Worm (Caenorhabditis elegans) whole organism, L3 larva: ENCODE measurements around the gene rom-2.

Source experiments
- ama-1 ChIP-seq: fragments of 150-350 bp; optimal IDR thresholded peaks from 2 replicates; lab custom pipeline; 2018
- egl-27 ChIP-seq: sonication (generic microtip); optimal IDR thresholded peaks from 4 replicates; lab custom pipeline; 2017; ENCODE audit warnings: missing biosample characterization, missing genetic modification reagents, missing genetic modification characterization
- elt-1 ChIP-seq: fragments of 150-350 bp; optimal IDR thresholded peaks from 2 replicates; lab custom pipeline; 2014; ENCODE audit warnings: missing biosample characterization, missing genetic modification characterization
- elt-3 ChIP-seq, 3 experiments: fragments of 150-350 bp in 1 of 3; sonication (generic microtip) in 2 of 3; optimal IDR thresholded peaks; 2 replicates in 2 of 3; 4 replicates in 1 of 3; lab custom pipeline; 2014 to 2017; ENCODE audit warnings: missing biosample characterization in 3 of 3, missing genetic modification characterization in 3 of 3
- nhr-23 ChIP-seq: fragments of 150-350 bp; optimal IDR thresholded peaks from 2 replicates; lab custom pipeline; 2014; ENCODE audit warnings: missing biosample characterization, missing genetic modification reagents, missing genetic modification characterization
- nhr-43 ChIP-seq: sonication (generic microtip); optimal IDR thresholded peaks from 2 replicates; lab custom pipeline; 2016; ENCODE audit warnings: mild to moderate bottlenecking, missing genetic modification characterization, missing compliant biosample characterization; ENCODE audit not compliant: poor library complexity, severe bottlenecking
- pha-4 ChIP-seq: fragments of 150-350 bp; optimal IDR thresholded peaks from 2 replicates; lab custom pipeline; 2014; ENCODE audit warnings: missing biosample characterization, missing genetic modification reagents, missing genetic modification characterization
- snpc-4 ChIP-seq: fragments of 150-350 bp; optimal IDR thresholded peaks from 2 replicates; lab custom pipeline; 2014; ENCODE audit warnings: missing biosample characterization, missing genetic modification characterization
- tbx-2 ChIP-seq: sonication (generic microtip); optimal IDR thresholded peaks from 2 replicates; lab custom pipeline; 2016; ENCODE audit warnings: mild to moderate bottlenecking, missing genetic modification characterization, missing compliant biosample characterization
- unc-39 ChIP-seq: sonication (generic microtip); optimal IDR thresholded peaks from 4 replicates; lab custom pipeline; 2017; ENCODE audit warnings: missing biosample characterization, missing genetic modification characterization
- ztf-11 ChIP-seq: fragments of 150-350 bp; optimal IDR thresholded peaks from 2 replicates; lab custom pipeline; 2014; ENCODE audit warnings: missing biosample characterization, missing genetic modification characterization

ce11 chrIII:9645099-9645498, 49.6 kb upstream of the rom-2 start:
- TF ChIP-seq elt-1 (tag; lab: Kevin White, UChicago) (no peak), elt-3 (tag; optimal IDR thresholded peaks at IDR 0.05; lab: Kevin White, UChicago) (peak in 1 of 3 experiments; percentile 66), ama-1 (lab: Kevin White, UChicago) (no peak), egl-27 (no peak), ztf-11 (tag; lab: Kevin White, UChicago) (no peak), pha-4 (tag; lab: Kevin White, UChicago) (no peak), tbx-2 (tag; lab: Kevin White, UChicago) (no peak), nhr-23 (peak; percentile 59), nhr-43 (tag; lab: Kevin White, UChicago) (no peak), unc-39 (tag; lab: Kevin White, UChicago) (no peak), snpc-4 (tag; lab: Kevin White, UChicago) (no peak)
